Worm (Caenorhabditis elegans) whole organism, early embryonic: ENCODE measurements around the gene F36D4.1.

ENCODE experiments used
- B0310.2 ChIP-seq: sonication (generic microtip); optimal IDR thresholded peaks from 2 replicates; lab custom pipeline; 2016; ENCODE audit warnings: mild to moderate bottlenecking, missing genetic modification characterization, missing compliant biosample characterization
- F13C5.2 ChIP-seq: sonication (generic microtip); optimal IDR thresholded peaks from 2 replicates; lab custom pipeline; 2017; ENCODE audit warnings: mild to moderate bottlenecking, missing genetic modification characterization, inconsistent platforms, missing compliant biosample characterization
- aly-1 ChIP-seq: sonication (generic microtip); optimal IDR thresholded peaks from 2 replicates; lab custom pipeline; 2016; ENCODE audit warnings: missing genetic modification characterization, missing compliant biosample characterization
- ama-1 ChIP-seq: fragments of 150-350 bp; optimal IDR thresholded peaks from 2 replicates; lab custom pipeline; 2014
- ceh-13 ChIP-seq: fragments of 200-800 bp; sonication (Bioruptor generic); optimal IDR thresholded peaks from 2 replicates; lab custom pipeline; 2018; ENCODE audit warnings: mild to moderate bottlenecking, missing genetic modification characterization, missing compliant biosample characterization
- ceh-36 ChIP-seq: sonication (generic microtip); optimal IDR thresholded peaks from 2 replicates; lab custom pipeline; 2016; ENCODE audit warnings: missing genetic modification characterization, inconsistent platforms, missing compliant biosample characterization
- ets-7 ChIP-seq: sonication (generic microtip); optimal IDR thresholded peaks from 2 replicates; lab custom pipeline; 2016; ENCODE audit warnings: missing genotype, missing genetic modification characterization, missing compliant biosample characterization
- flt-1 ChIP-seq: fragments of 200-800 bp; sonication (Bioruptor generic); IDR thresholded peaks from 2 replicates; pipeline ENCODE4 v1.3.6; 2022; ENCODE audit warnings: missing genetic modification characterization, missing compliant biosample characterization
- hmbx-1 ChIP-seq: sonication (generic microtip); optimal IDR thresholded peaks from 2 replicates; lab custom pipeline; 2016; ENCODE audit warnings: mild to moderate bottlenecking, missing genetic modification characterization, missing compliant biosample characterization
- hmg-4 ChIP-seq: fragments of 200-800 bp; sonication (Bioruptor generic); optimal IDR thresholded peaks from 2 replicates; lab custom pipeline; 2018; ENCODE audit warnings: mild to moderate bottlenecking, missing genetic modification characterization, missing compliant biosample characterization
- hnd-1 ChIP-seq: sonication (generic microtip); optimal IDR thresholded peaks from 2 replicates; lab custom pipeline; 2016; ENCODE audit warnings: missing genetic modification characterization, missing compliant biosample characterization
- pes-1 ChIP-seq: fragments of 200-800 bp; sonication (Bioruptor generic); IDR thresholded peaks from 2 replicates; pipeline ENCODE4 v1.3.6; 2022; ENCODE audit warnings: missing genetic modification reagents, missing genetic modification characterization, missing compliant biosample characterization
- scrt-1 ChIP-seq: fragments of 200-800 bp; sonication (Bioruptor generic); IDR thresholded peaks from 2 replicates; pipeline ENCODE4 v1.3.6; 2022; ENCODE audit warnings: missing genetic modification characterization, missing compliant biosample characterization
- sea-1 ChIP-seq: fragments of 200-800 bp; sonication (Bioruptor generic); conservative IDR thresholded peaks from 2 replicates; pipeline ENCODE4 v1.3.6; 2022; ENCODE audit warnings: missing genetic modification characterization, missing compliant biosample characterization
- tbx-11 ChIP-seq: fragments of 200-800 bp; sonication (Bioruptor generic); IDR thresholded peaks from 2 replicates; pipeline ENCODE4 v1.3.6; 2022; ENCODE audit warnings: missing genetic modification characterization, missing compliant biosample characterization
- tbx-37 ChIP-seq: fragments of 200-800 bp; sonication (Bioruptor generic); conservative IDR thresholded peaks from 2 replicates; pipeline ENCODE4 v1.3.6; 2022; ENCODE audit warnings: missing genetic modification reagents, missing genetic modification characterization, missing compliant biosample characterization
- tra-4 ChIP-seq: sonication (generic microtip); optimal IDR thresholded peaks from 2 replicates; lab custom pipeline; 2017; ENCODE audit warnings: missing genetic modification characterization, missing compliant biosample characterization

Gene F36D4.1

ce11 chrV:9381846-9382363 is 34.8 kb upstream of the F36D4.1 start, which contains the start of gene E02C12.12:
E02C12.12 (minus strand) TSS chrV:9382313.
- TF ChIP-seq ceh-13 (GFP tag; lab: Kevin White, UChicago) (no peak), scrt-1 (GFP tag; lab: Robert Waterston, UW) (no peak), hmg-4 (GFP tag; lab: Kevin White, UChicago) (no peak), flt-1 (no peak), ceh-36 (tag; lab: Kevin White, UChicago) (no peak), ama-1 (lab: Kevin White, UChicago) (no peak), hmbx-1 (tag; lab: Kevin White, UChicago) (no peak), tbx-37 (GFP tag; lab: Robert Waterston, UW) (no peak), ets-7 (tag; lab: Kevin White, UChicago) (no peak), hnd-1 (tag; lab: Kevin White, UChicago) (no peak), pes-1 (no peak), F13C5.2 (tag; lab: Kevin White, UChicago) (no peak), aly-1 (tag; lab: Kevin White, UChicago) (no peak), B0310.2 (tag; lab: Kevin White, UChicago) (no peak), sea-1 (GFP tag; lab: Robert Waterston, UW) (no peak), tra-4 (no peak)

ce11 chrV:9382538-9383328 is 34.0 kb upstream of the F36D4.1 start:
- TF ChIP-seq scrt-1 (GFP tag; lab: Robert Waterston, UW): no peak
- no peak for TF ChIP-seq F13C5.2 (tag; lab: Kevin White, UChicago)
- TF ChIP-seq flt-1: no peak
- TF ChIP-seq B0310.2 (tag; lab: Kevin White, UChicago): no peak
- TF ChIP-seq ceh-13 (GFP tag; lab: Kevin White, UChicago): no peak
- no peak for TF ChIP-seq tbx-11 (GFP tag; lab: Robert Waterston, UW)

- no peak for TF ChIP-seq pes-1
These were observed 32.4 kb upstream of the F36D4.1 start for ce11 chrV:9384359-9384758.

ce11 chrV:9384949-9385348 is 31.8 kb upstream of the F36D4.1 start:
- TF ChIP-seq ama-1 (lab: Kevin White, UChicago) (no peak), scrt-1 (GFP tag; lab: Robert Waterston, UW) (no peak), hmbx-1 (tag; lab: Kevin White, UChicago) (no peak), aly-1 (tag; lab: Kevin White, UChicago) (no peak), tbx-37 (GFP tag; lab: Robert Waterston, UW) (no peak), ceh-13 (GFP tag; lab: Kevin White, UChicago) (no peak), hmg-4 (GFP tag; lab: Kevin White, UChicago) (no peak), pes-1 (no peak), sea-1 (GFP tag; lab: Robert Waterston, UW) (no peak), F13C5.2 (tag; lab: Kevin White, UChicago) (no peak), tbx-11 (GFP tag; lab: Robert Waterston, UW) (no peak), ets-7 (tag; lab: Kevin White, UChicago) (no peak)

- TF ChIP-seq scrt-1 (GFP tag; lab: Robert Waterston, UW): no peak
- no peak for TF ChIP-seq hmg-4 (GFP tag; lab: Kevin White, UChicago)
- TF ChIP-seq hnd-1 (tag; lab: Kevin White, UChicago): no peak
- TF ChIP-seq ama-1 (lab: Kevin White, UChicago): no peak
- TF ChIP-seq flt-1: no peak
- TF ChIP-seq B0310.2 (tag; lab: Kevin White, UChicago): no peak
- no peak for TF ChIP-seq tbx-11 (GFP tag; lab: Robert Waterston, UW)
- no peak for TF ChIP-seq ets-7 (tag; lab: Kevin White, UChicago)
- no peak for TF ChIP-seq sea-1 (GFP tag; lab: Robert Waterston, UW)
- no peak for TF ChIP-seq F13C5.2 (tag; lab: Kevin White, UChicago)
- no peak for TF ChIP-seq tra-4
- no peak for TF ChIP-seq hmbx-1 (tag; lab: Kevin White, UChicago)
These were observed 30.6 kb upstream of the F36D4.1 start, which contains the start of gene hum-2 for ce11 chrV:9386143-9386542. hum-2 (plus strand) TSS chrV:9386175.

ce11 chrV:9391959-9392358 is 24.8 kb upstream of the F36D4.1 start:
- no peak for TF ChIP-seq tbx-37 (GFP tag; lab: Robert Waterston, UW)

- no peak for TF ChIP-seq ets-7 (tag; lab: Kevin White, UChicago)
- no peak for TF ChIP-seq ceh-36 (tag; lab: Kevin White, UChicago)
- TF ChIP-seq hmg-4 (GFP tag; lab: Kevin White, UChicago): no peak
- TF ChIP-seq hnd-1 (tag; lab: Kevin White, UChicago): no peak
- no peak for TF ChIP-seq F13C5.2 (tag; lab: Kevin White, UChicago)
- no peak for TF ChIP-seq scrt-1 (GFP tag; lab: Robert Waterston, UW)
- TF ChIP-seq tbx-11 (GFP tag; lab: Robert Waterston, UW): no peak
- TF ChIP-seq ama-1 (lab: Kevin White, UChicago): no peak
- no peak for TF ChIP-seq B0310.2 (tag; lab: Kevin White, UChicago)
- no peak for TF ChIP-seq sea-1 (GFP tag; lab: Robert Waterston, UW)
- TF ChIP-seq hmbx-1 (tag; lab: Kevin White, UChicago): no peak
- no peak for TF ChIP-seq pes-1
- TF ChIP-seq flt-1: no peak
- no peak for TF ChIP-seq aly-1 (tag; lab: Kevin White, UChicago)
- TF ChIP-seq ceh-13 (GFP tag; lab: Kevin White, UChicago): no peak
- no peak for TF ChIP-seq tbx-37 (GFP tag; lab: Robert Waterston, UW)
- TF ChIP-seq tra-4: no peak
These were observed 21.6 kb upstream of the F36D4.1 start for ce11 chrV:9394938-9395639.
